Worm (Caenorhabditis elegans): Measurements from ENCODE around the gene apx-1.

DNA sequence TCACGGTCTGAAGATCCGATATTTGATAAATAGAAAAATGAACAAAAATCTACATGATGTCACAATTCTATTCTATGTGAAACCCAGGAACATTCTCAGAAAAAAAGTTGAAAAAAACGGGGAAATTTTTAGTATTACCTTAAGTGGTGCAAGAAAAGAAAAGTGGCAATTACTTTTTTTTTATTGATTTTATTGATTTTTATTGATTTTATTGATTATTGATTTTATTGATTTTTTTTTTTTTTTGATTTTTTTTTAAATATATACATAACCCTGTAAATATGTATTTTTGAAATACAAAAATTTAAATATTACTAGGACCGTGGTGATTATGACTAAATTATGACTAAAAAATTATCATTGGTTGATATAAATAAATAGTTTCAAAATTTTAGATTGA is 38.4 kb upstream of the apx-1 start:
- no peak for TF ChIP-seq ceh-48 (tag; optimal IDR thresholded peaks at IDR 0.05)
- TF ChIP-seq ceh-2 (tag; optimal IDR thresholded peaks at IDR 0.05), result no peak
- no peak for TF ChIP-seq elt-2 (tag; optimal IDR thresholded peaks at IDR 0.05)
- no peak for TF ChIP-seq nfya-1 (tag; optimal IDR thresholded peaks at IDR 0.05)
- TF ChIP-seq ama-1 (optimal IDR thresholded peaks at IDR 0.05), result no peak
- no peak for TF ChIP-seq ceh-14 (tag; optimal IDR thresholded peaks at IDR 0.05)
- no peak for TF ChIP-seq ceh-30 (tag; optimal IDR thresholded peaks at IDR 0.05)
- no peak for TF ChIP-seq C38D4.7 (GFP tag; optimal IDR thresholded peaks at IDR 0.05)
- no peak for TF ChIP-seq ztf-16 (tag; optimal IDR thresholded peaks at IDR 0.05)
- no peak for TF ChIP-seq ets-4 (tag; optimal IDR thresholded peaks at IDR 0.05)
- no peak for TF ChIP-seq eyg-1 (tag; optimal IDR thresholded peaks at IDR 0.05)
- no peak for TF ChIP-seq hlh-13 (GFP tag; optimal IDR thresholded peaks at IDR 0.05)
- no peak for TF ChIP-seq sox-2 (GFP tag; IDR thresholded peaks at IDR 0.05)
- no peak for TF ChIP-seq pha-4 (tag; optimal IDR thresholded peaks at IDR 0.05)

Data from whole organism, late embryonic.